Worm (Caenorhabditis elegans) whole organism, young adult: Measurements from ENCODE around the gene Y37E11AR.7.

Experiments used
- F23B12.7 ChIP-seq: sonication (generic microtip); optimal IDR thresholded peaks from 2 replicates; lab custom pipeline; 2017; ENCODE audit warnings: missing genetic modification characterization, mild to moderate bottlenecking, missing compliant biosample characterization, antibody characterized with exemption, moderate library complexity; ENCODE audit not compliant: insufficient read depth
- ama-1 ChIP-seq, 3 experiments: fragments of 150-350 bp in 1 of 3; sonication (generic microtip) in 2 of 3; optimal IDR thresholded peaks; 2 replicates each; lab custom pipeline; 2014 to 2018; ENCODE audit warnings: missing biosample characterization in 2 of 3, missing genetic modification characterization in 2 of 3, missing genetic modification reagents in 2 of 3
- bed-1 ChIP-seq: fragments of 200-800 bp; sonication (Bioruptor generic); IDR thresholded peaks from 2 replicates; pipeline ENCODE4 v1.3.6; 2022; ENCODE audit warnings: missing genetic modification reagents, missing genetic modification characterization, missing compliant biosample characterization
- ceh-79 ChIP-seq: sonication (generic microtip); optimal IDR thresholded peaks from 2 replicates; lab custom pipeline; 2017; ENCODE audit warnings: mild to moderate bottlenecking, missing genetic modification characterization, missing compliant biosample characterization
- him-1 ChIP-seq: sonication (generic microtip); optimal IDR thresholded peaks from 2 replicates; lab custom pipeline; 2016; ENCODE audit warnings: missing genotype, missing genetic modification reagents, missing genetic modification characterization, missing compliant biosample characterization
- hlh-26 ChIP-seq: fragments of 200-800 bp; sonication (Bioruptor generic); conservative IDR thresholded peaks from 2 replicates; pipeline ENCODE4 v1.3.6; 2022; ENCODE audit warnings: missing genetic modification reagents, missing genetic modification characterization, missing compliant biosample characterization
- lag-1 ChIP-seq: fragments of 200-800 bp; sonication (Bioruptor generic); IDR thresholded peaks from 2 replicates; pipeline ENCODE4 v1.3.6; 2022; ENCODE audit warnings: missing genetic modification reagents, missing genetic modification characterization, missing compliant biosample characterization
- lin-26 ChIP-seq: fragments of 200-800 bp; sonication (Bioruptor generic); IDR thresholded peaks from 2 replicates; pipeline ENCODE4 v1.3.6; 2022; ENCODE audit warnings: missing genetic modification reagents, missing genetic modification characterization, missing compliant biosample characterization
- nhr-120 ChIP-seq: fragments of 200-800 bp; sonication (Bioruptor generic); IDR thresholded peaks from 2 replicates; pipeline ENCODE4 v1.3.6; 2022; ENCODE audit warnings: missing genetic modification characterization, missing compliant biosample characterization
- rpc-1 ChIP-seq, 2 experiments: fragments of 150-350 bp in 1 of 2; sonication (generic microtip) in 1 of 2; optimal IDR thresholded peaks; 2 replicates each; lab custom pipeline; 2014 to 2018; ENCODE audit warnings: missing biosample characterization in 1 of 2, missing genetic modification characterization in 1 of 2, missing genetic modification reagents in 1 of 2, missing genotype in 1 of 2
- sea-2 ChIP-seq: fragments of 200-800 bp; sonication (Bioruptor generic); IDR thresholded peaks from 2 replicates; pipeline ENCODE4 v1.3.6; 2022; ENCODE audit warnings: missing genetic modification characterization, missing compliant biosample characterization
- snpc-4 ChIP-seq, 5 experiments: fragments of 150-350 bp in 1 of 5; sonication (generic microtip) in 4 of 5; optimal IDR thresholded peaks; 2 replicates each; lab custom pipeline; 2014 to 2018; ENCODE audit warnings: missing genetic modification characterization in 5 of 5, missing biosample characterization in 3 of 5, antibody characterized with exemption in 2 of 5, mild to moderate bottlenecking in 2 of 5, missing compliant biosample characterization in 2 of 5, missing genotype in 2 of 5, moderate library complexity in 2 of 5, missing genetic modification reagents in 1 of 5
- zfh-2 ChIP-seq: fragments of 200-800 bp; sonication (Bioruptor generic); conservative IDR thresholded peaks from 2 replicates; pipeline ENCODE4 v1.3.6; 2022; ENCODE audit warnings: missing genetic modification reagents, missing genetic modification characterization, missing compliant biosample characterization
- ztf-18 ChIP-seq: sonication (generic microtip); optimal IDR thresholded peaks from 2 replicates; lab custom pipeline; 2016; ENCODE audit warnings: missing genotype, mild to moderate bottlenecking, missing genetic modification characterization, missing compliant biosample characterization

DNA sequence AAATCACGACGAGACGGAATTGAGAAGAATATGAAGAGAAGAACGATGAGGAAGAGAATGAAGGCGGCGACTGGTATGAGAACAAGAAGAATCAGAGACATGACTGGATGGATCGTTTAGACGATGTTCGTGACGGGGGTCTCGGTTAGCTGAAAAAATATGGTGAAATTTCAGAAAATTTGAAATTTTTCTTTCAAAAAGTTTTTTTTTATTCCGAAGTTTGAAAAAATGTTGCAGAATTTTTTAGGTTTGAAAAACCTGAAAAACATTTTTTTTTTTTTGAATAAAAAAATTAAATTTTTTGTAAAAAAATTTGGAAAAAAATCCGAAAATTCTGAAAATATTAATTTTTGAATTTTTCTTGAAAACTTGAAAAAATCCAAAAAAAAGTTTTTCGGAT lies 36.2 kb downstream of the Y37E11AR.7 start, which contains the start of gene Y37E11AM.3:
- TF ChIP-seq snpc-4 (GFP tag; optimal IDR thresholded peaks at IDR 0.05; lab: Kevin White, UChicago) (no peak), snpc-4 (tag; optimal IDR thresholded peaks at IDR 0.05; lab: Kevin White, UChicago) (no peak), him-1 (tag; lab: Kevin White, UChicago) (no peak), lin-26 (GFP tag; lab: Robert Waterston, UW) (no peak), lag-1 (GFP tag; lab: Robert Waterston, UW) (no peak), ztf-18 (no peak), nhr-120 (GFP tag; lab: Robert Waterston, UW) (no peak), bed-1 (no peak), hlh-26 (GFP tag; lab: Robert Waterston, UW) (no peak), rpc-1 (optimal IDR thresholded peaks at IDR 0.05; lab: Kevin White, UChicago) (no peak), rpc-1 (tag; optimal IDR thresholded peaks at IDR 0.05; lab: Kevin White, UChicago) (no peak), sea-2 (GFP tag; lab: Robert Waterston, UW) (no peak), F23B12.7 (tag; lab: Kevin White, UChicago) (no peak), zfh-2 (GFP tag; lab: Robert Waterston, UW) (no peak), ama-1 (optimal IDR thresholded peaks at IDR 0.05; lab: Kevin White, UChicago) (no peak), ama-1 (GFP tag; optimal IDR thresholded peaks at IDR 0.05; lab: Kevin White, UChicago) (no peak), ceh-79 (no peak)
